Fruit fly (Drosophila melanogaster): ENCODE results near the gene Nrx-1.

Nrx-1 gene

DNA sequence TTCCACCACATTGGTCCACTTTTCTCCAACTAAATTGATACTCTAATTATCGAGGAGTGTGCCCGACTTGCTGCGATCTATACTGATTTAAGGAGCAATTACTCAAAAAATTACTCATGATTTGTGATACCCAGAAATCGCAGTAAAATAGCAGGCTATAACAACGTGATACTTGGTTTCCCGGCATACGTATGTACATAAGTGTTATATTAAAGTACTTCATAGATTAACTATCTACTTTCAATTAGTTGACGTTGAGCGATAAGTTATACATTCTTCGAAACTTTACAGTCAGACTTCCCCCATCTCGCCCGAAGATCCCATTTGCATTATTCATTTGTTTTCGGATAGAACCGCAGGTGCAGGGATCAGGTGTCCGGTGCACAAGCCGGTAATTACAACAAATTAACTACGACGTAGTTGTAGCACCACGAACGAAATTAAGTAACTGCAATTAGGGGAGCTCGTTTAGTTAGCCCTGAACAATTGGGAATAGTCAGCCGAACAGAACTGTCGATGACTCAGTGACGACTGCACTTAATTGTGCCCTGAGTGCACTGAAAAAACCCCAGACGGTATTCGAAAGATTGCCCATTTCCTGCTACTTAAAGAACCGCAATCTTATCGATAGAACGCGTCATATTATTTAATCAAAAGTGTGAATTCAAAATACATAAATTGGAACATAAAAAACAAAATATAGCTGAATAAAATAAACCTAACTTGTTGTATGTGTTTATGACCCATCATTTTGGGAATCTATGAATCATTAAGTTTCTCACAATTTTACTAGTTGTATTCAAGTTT is 57.4 kb downstream of the Nrx-1 start (continued):
- TF ChIP-seq CG17385 (GFP tag; optimal IDR thresholded peaks at IDR 0.05) = no peak
- TF ChIP-seq CG9932 (GFP tag; IDR thresholded peaks at IDR 0.05) = no peak
- TF ChIP-seq CG7357 (GFP tag; IDR thresholded peaks at IDR 0.05) = no peak
- TF ChIP-seq dan (GFP tag; IDR thresholded peaks at IDR 0.05) = no peak
- no peak for TF ChIP-seq Fer1 (GFP tag; optimal IDR thresholded peaks at IDR 0.05)
- no peak for TF ChIP-seq CG14050 (GFP tag; IDR thresholded peaks at IDR 0.05)
- TF ChIP-seq ttk (GFP tag; IDR thresholded peaks at IDR 0.05) = no peak
- TF ChIP-seq CG8765 (GFP tag; IDR thresholded peaks at IDR 0.05) = no peak
- no peak for TF ChIP-seq D19A (tag; optimal IDR thresholded peaks at IDR 0.05)
- TF ChIP-seq Nf-YC (tag; optimal IDR thresholded peaks at IDR 0.05) = no peak
- TF ChIP-seq tx (GFP tag; optimal IDR thresholded peaks at IDR 0.05) = no peak
- no peak for TF ChIP-seq CG15479 (GFP tag; optimal IDR thresholded peaks at IDR 0.05)
- TF ChIP-seq fd64A (GFP tag; optimal IDR thresholded peaks at IDR 0.05) = no peak
- TF ChIP-seq HLH3B (GFP tag; IDR thresholded peaks at IDR 0.05) = no peak
- TF ChIP-seq CG6813 (GFP tag; optimal IDR thresholded peaks at IDR 0.05) = no peak
- TF ChIP-seq Hand (GFP tag; optimal IDR thresholded peaks at IDR 0.05) = no peak
- TF ChIP-seq abd-A (tag; optimal IDR thresholded peaks at IDR 0.05) = no peak
- TF ChIP-seq p53 (GFP tag; optimal IDR thresholded peaks at IDR 0.05) = no peak
- no peak for TF ChIP-seq Dll (GFP tag; IDR thresholded peaks at IDR 0.05; ENCODE audit: partially characterized antibody)
- TF ChIP-seq bcd (GFP tag; optimal IDR thresholded peaks at IDR 0.05) = no peak
- peak; percentile 27 for TF ChIP-seq CoRest (tag; optimal IDR thresholded peaks at IDR 0.05)
- TF ChIP-seq nerfin-1 (tag; optimal IDR thresholded peaks at IDR 0.05) = no peak
- no peak for TF ChIP-seq CG13624 (GFP tag; optimal IDR thresholded peaks at IDR 0.05)
- no peak for TF ChIP-seq Dad (GFP tag; optimal IDR thresholded peaks at IDR 0.05)
- no peak for TF ChIP-seq MTF-1 (GFP tag; optimal IDR thresholded peaks at IDR 0.05; ENCODE audit: borderline replicate concordance)
- TF ChIP-seq mam (GFP tag; optimal IDR thresholded peaks at IDR 0.05) = no peak
- no peak for TF ChIP-seq CG32532 (GFP tag; IDR thresholded peaks at IDR 0.05)
- no peak for TF ChIP-seq pita (GFP tag; optimal IDR thresholded peaks at IDR 0.05)
- TF ChIP-seq hth (optimal IDR thresholded peaks at IDR 0.05) = no peak
- no peak for TF ChIP-seq HmgZ (tag; optimal IDR thresholded peaks at IDR 0.05)
- no peak for TF ChIP-seq Adf1 (GFP tag; IDR thresholded peaks at IDR 0.05)
- TF ChIP-seq CG12219 (GFP tag; optimal IDR thresholded peaks at IDR 0.05) = no peak
- TF ChIP-seq otp (GFP tag; IDR thresholded peaks at IDR 0.05) = no peak
- TF ChIP-seq Eip74EF (GFP tag; optimal IDR thresholded peaks at IDR 0.05) = no peak
- TF ChIP-seq MBD-R2 (GFP tag; IDR thresholded peaks at IDR 0.05) = no peak
- TF ChIP-seq Usf (GFP tag; optimal IDR thresholded peaks at IDR 0.05) = no peak
- no peak for TF ChIP-seq psq (GFP tag; optimal IDR thresholded peaks at IDR 0.05)
- TF ChIP-seq Mes4 (GFP tag; optimal IDR thresholded peaks at IDR 0.05) = no peak
- TF ChIP-seq CG43689 (GFP tag; IDR thresholded peaks at IDR 0.05) = no peak
- TF ChIP-seq E2f1 (GFP tag; IDR thresholded peaks at IDR 0.05) = no peak
- TF ChIP-seq Hsf (GFP tag; optimal IDR thresholded peaks at IDR 0.05) = no peak
- no peak for TF ChIP-seq CG11723 (GFP tag; optimal IDR thresholded peaks at IDR 0.05)

Data from whole organism, embryonic.